Fruit fly (Drosophila melanogaster) Kc167 (cell line): Measurements from ENCODE around the gene CG18764.

Experiments used
- h ChIP-seq: fragments of >200 bp; optimal IDR thresholded peaks from 3 replicates; lab custom pipeline; 2018; ENCODE audit warnings: missing external identifiers
- insv ChIP-seq: fragments of >200 bp; optimal IDR thresholded peaks from 3 replicates; lab custom pipeline; 2018; ENCODE audit warnings: missing external identifiers
- psq ChIP-seq: fragments of >200 bp; optimal IDR thresholded peaks from 2 replicates; lab custom pipeline; 2017; ENCODE audit warnings: missing external identifiers
- ttk ChIP-seq: sonication (Bioruptor generic); optimal IDR thresholded peaks from 2 replicates; lab custom pipeline; 2017; ENCODE audit warnings: missing external identifiers

DNA sequence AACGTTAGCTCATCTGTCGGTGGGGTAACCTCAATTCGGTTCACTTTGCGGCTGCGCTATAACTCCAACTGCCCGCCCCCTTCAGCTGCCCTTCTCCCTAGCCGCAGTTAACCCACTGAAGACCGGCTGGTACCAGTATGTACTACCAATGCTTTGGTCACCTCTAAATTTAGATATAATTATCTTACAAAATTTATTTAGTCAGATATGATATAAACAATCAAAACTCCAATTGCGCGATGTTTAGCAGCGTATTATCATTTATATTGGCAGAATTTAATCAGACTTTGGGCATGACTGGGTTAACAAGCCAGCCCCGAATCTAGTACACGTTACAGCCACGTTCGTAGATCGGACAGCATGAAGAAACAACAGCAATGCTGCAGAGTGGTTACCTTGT lies 35.0 kb downstream of the CG18764 start:
- no peak for TF ChIP-seq ttk
- no peak for TF ChIP-seq insv (lab: Kevin White, UChicago)
- no peak for TF ChIP-seq psq (lab: Kevin White, UChicago)
- TF ChIP-seq h (lab: Kevin White, UChicago) = no peak
